Worm (Caenorhabditis elegans) whole organism, midembryonic: ENCODE measurements around the gene eif-3.G.

Experiments
- T22C8.4 ChIP-seq: fragments of 200-800 bp; sonication (Bioruptor generic); IDR thresholded peaks from 2 replicates; pipeline ENCODE4 v1.3.6; 2022; ENCODE audit warnings: missing genetic modification characterization, missing compliant biosample characterization
- flt-1 ChIP-seq: fragments of 200-800 bp; sonication (Bioruptor generic); IDR thresholded peaks from 2 replicates; pipeline ENCODE4 v1.3.6; 2022; ENCODE audit warnings: missing genetic modification characterization, missing compliant biosample characterization
- med-1 ChIP-seq: sonication (generic microtip); optimal IDR thresholded peaks from 2 replicates; lab custom pipeline; 2017; ENCODE audit warnings: missing genetic modification characterization, mild to moderate bottlenecking, missing compliant biosample characterization, antibody characterized with exemption, missing genetic modification reagents; ENCODE audit not compliant: insufficient read depth
- ztf-23 ChIP-seq: fragments of 200-800 bp; sonication (Bioruptor generic); IDR thresholded peaks from 2 replicates; pipeline ENCODE4 v1.3.6; 2022; ENCODE audit warnings: missing genetic modification reagents, missing genetic modification characterization, missing compliant biosample characterization
- ztf-29 ChIP-seq: fragments of 200-800 bp; sonication (Bioruptor generic); IDR thresholded peaks from 2 replicates; pipeline ENCODE4 v1.3.6; 2022; ENCODE audit warnings: missing genetic modification reagents, missing genetic modification characterization, missing compliant biosample characterization

- TF ChIP-seq flt-1 (GFP tag; lab: Robert Waterston, UW) (no peak), ztf-29 (GFP tag; lab: Robert Waterston, UW) (no peak), T22C8.4 (GFP tag; lab: Robert Waterston, UW) (no peak), med-1 (GFP tag; lab: Kevin White, UChicago) (no peak), ztf-23 (no peak)
These were observed 7.1 kb downstream of the eif-3.G start, which contains the start of gene F22B5.4 for ce11 chrII:8449660-8450118.
